Fruit fly (Drosophila melanogaster): ENCODE results near the gene Glyp.

Gene Glyp

DNA sequence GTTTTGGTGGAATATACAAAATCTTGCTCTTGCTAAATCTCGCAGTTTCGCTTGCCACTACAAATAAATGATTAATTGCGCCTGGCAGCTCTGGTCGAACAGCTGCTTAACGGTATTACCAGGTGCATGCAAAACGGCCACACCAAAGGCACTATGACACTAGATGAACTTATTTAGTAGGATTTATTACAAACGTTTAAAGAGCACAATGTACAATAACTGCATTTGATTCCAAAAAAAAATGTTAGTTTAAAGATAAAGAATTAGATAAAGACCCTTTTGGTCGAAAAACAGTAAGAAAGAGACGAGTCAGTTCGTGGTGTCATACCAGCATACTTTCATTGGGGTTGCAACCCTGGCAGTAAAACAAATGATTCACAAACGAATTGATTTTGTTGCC is 16.6 kb downstream of the Glyp start, which contains the start of the genes CG11723 and Tbcd (continued):
- TF ChIP-seq CG7987 (GFP tag; optimal IDR thresholded peaks at IDR 0.05), result peak; percentile 59
- TF ChIP-seq knrl (GFP tag; IDR thresholded peaks at IDR 0.05; ENCODE audit: partially characterized antibody), result peak; percentile 52; the same call in 2 of the 3 replicates
- peak in 1 of 3 experiments; percentile 56 for TF ChIP-seq Stat92E (GFP tag; optimal IDR thresholded peaks at IDR 0.05)
- TF ChIP-seq Nf-YB (GFP tag; optimal IDR thresholded peaks at IDR 0.05), result peak; percentile 67
- peak; percentile 90 for TF ChIP-seq CG14050 (GFP tag; IDR thresholded peaks at IDR 0.05)
- TF ChIP-seq CG5245 (GFP tag; optimal IDR thresholded peaks at IDR 0.05), result peak; percentile 72
- peak; percentile 93 for TF ChIP-seq ken (GFP tag; IDR thresholded peaks at IDR 0.05)
- peak; percentile 60 for TF ChIP-seq ab (GFP tag; optimal IDR thresholded peaks at IDR 0.05)
- TF ChIP-seq cato (GFP tag; optimal IDR thresholded peaks at IDR 0.05; ENCODE audit: borderline replicate concordance), result peak; percentile 80
- peak; percentile 85 for TF ChIP-seq CG11247 (GFP tag; IDR thresholded peaks at IDR 0.05)
- TF ChIP-seq otp (GFP tag; IDR thresholded peaks at IDR 0.05), result peak; percentile 89
- no peak for TF ChIP-seq jing (GFP tag; optimal IDR thresholded peaks at IDR 0.05)
- peak; percentile 84 for TF ChIP-seq CG13624 (GFP tag; optimal IDR thresholded peaks at IDR 0.05)
- peak; percentile 79 to 92 for TF ChIP-seq crp (GFP tag; optimal IDR thresholded peaks at IDR 0.05)
- peak; percentile 92 for TF ChIP-seq CG12391 (tag; optimal IDR thresholded peaks at IDR 0.05)
- TF ChIP-seq CG3838 (GFP tag; optimal IDR thresholded peaks at IDR 0.05), result peak; percentile 25
- peak; percentile 76; the same call in 2 of the 3 replicates for TF ChIP-seq CG6175 (GFP tag; IDR thresholded peaks at IDR 0.05)
- TF ChIP-seq bowl (GFP tag; IDR thresholded peaks at IDR 0.05), result peak; percentile 76
- no peak for TF ChIP-seq mld (GFP tag; IDR thresholded peaks at IDR 0.05; ENCODE audit: partially characterized antibody)
- TF ChIP-seq abd-A (tag; optimal IDR thresholded peaks at IDR 0.05), result no peak
- peak; percentile 86 for TF ChIP-seq C15 (GFP tag; IDR thresholded peaks at IDR 0.05)
- peak; percentile 92 for TF ChIP-seq esg (GFP tag; conservative IDR thresholded peaks at IDR 0.05)
- no peak for TF ChIP-seq CG42726 (GFP tag; IDR thresholded peaks at IDR 0.05; ENCODE audit: partially characterized antibody)
- no peak for TF ChIP-seq CG2678 (tag; optimal IDR thresholded peaks at IDR 0.05)
- TF ChIP-seq twi (tag; optimal IDR thresholded peaks at IDR 0.05), result peak; percentile 81
- peak; percentile 94 for TF ChIP-seq CG11456 (GFP tag; IDR thresholded peaks at IDR 0.05)
- peak; percentile 89 for TF ChIP-seq CG9609 (GFP tag; optimal IDR thresholded peaks at IDR 0.05)
- TF ChIP-seq Dip3 (GFP tag; optimal IDR thresholded peaks at IDR 0.05), result peak; percentile 83
- TF ChIP-seq CG2875 (GFP tag; optimal IDR thresholded peaks at IDR 0.05), result peak; percentile 69
- TF ChIP-seq CG12236 (GFP tag; optimal IDR thresholded peaks at IDR 0.05), result peak; percentile 69
- no peak for TF ChIP-seq fru (optimal IDR thresholded peaks at IDR 0.05)
- peak; percentile 71 for TF ChIP-seq CG10654 (GFP tag; optimal IDR thresholded peaks at IDR 0.05)
- TF ChIP-seq gfzf (GFP tag; optimal IDR thresholded peaks at IDR 0.05), result peak; percentile 83
- peak; percentile 95 for TF ChIP-seq H15 (GFP tag; IDR thresholded peaks at IDR 0.05)
- TF ChIP-seq corto (GFP tag; optimal IDR thresholded peaks at IDR 0.05), result no peak
- peak; percentile 33 for TF ChIP-seq BEAF-32 (GFP tag; optimal IDR thresholded peaks at IDR 0.05)
- peak; percentile 91 for TF ChIP-seq Ada2b (GFP tag; IDR thresholded peaks at IDR 0.05)
- no peak for TF ChIP-seq Blimp-1 (GFP tag; optimal IDR thresholded peaks at IDR 0.05)
- TF ChIP-seq dm (GFP tag; optimal IDR thresholded peaks at IDR 0.05), result peak; percentile 72
- no peak for TF ChIP-seq tio (GFP tag; optimal IDR thresholded peaks at IDR 0.05)
- TF ChIP-seq CG30020 (tag; optimal IDR thresholded peaks at IDR 0.05), result peak; percentile 88
- TF ChIP-seq nerfin-2 (GFP tag; IDR thresholded peaks at IDR 0.05; ENCODE audit: partially characterized antibody), result 0 out of 2 replicates have a peak, but pooled peaks have one; percentile 13
- peak; percentile 92 for TF ChIP-seq ttk (GFP tag; IDR thresholded peaks at IDR 0.05)
- peak; percentile 90 for TF ChIP-seq CG9932 (GFP tag; IDR thresholded peaks at IDR 0.05)
- TF ChIP-seq NC2α (GFP tag; optimal IDR thresholded peaks at IDR 0.05), result peak; percentile 68
- TF ChIP-seq CG14965 (GFP tag; optimal IDR thresholded peaks at IDR 0.05; ENCODE audit: borderline replicate concordance), result no peak
- peak; percentile 70; the same call in 1 of the 2 replicates for TF ChIP-seq CG16779 (GFP tag; IDR thresholded peaks at IDR 0.05)
- peak; percentile 79 for TF ChIP-seq disco-r (GFP tag; optimal IDR thresholded peaks at IDR 0.05)
- peak; percentile 82 for TF ChIP-seq CG30431 (GFP tag; optimal IDR thresholded peaks at IDR 0.05)
- peak; percentile 68 for TF ChIP-seq CG6854 (GFP tag; optimal IDR thresholded peaks at IDR 0.05)
